Fruit fly (Drosophila melanogaster): ENCODE measurements around the gene Atg18a.
A peak's percentile ranks its signal among the peaks of the same experiment; 100 is the strongest.

Gene Atg18a

dm6 chr3L:8180464-8181137 lies 6.1 kb upstream of the Atg18a start, which contains the start of the genes mthl7 and Uxs (continued):
- TF ChIP-seq gem (tag; optimal IDR thresholded peaks at IDR 0.05) (no peak), CG3407 (GFP tag; optimal IDR thresholded peaks at IDR 0.05) (no peak), Bdp1 (GFP tag; optimal IDR thresholded peaks at IDR 0.05) (no peak), wor (GFP tag; IDR thresholded peaks at IDR 0.05) (no peak), zen2 (GFP tag; IDR thresholded peaks at IDR 0.05; ENCODE audit: partially characterized antibody) (no peak), run (tag; optimal IDR thresholded peaks at IDR 0.05) (no peak), sens-2 (GFP tag; IDR thresholded peaks at IDR 0.05) (no peak), CG10543 (GFP tag; optimal IDR thresholded peaks at IDR 0.05) (no peak), CG1832 (GFP tag; optimal IDR thresholded peaks at IDR 0.05) (no peak), stc (GFP tag; IDR thresholded peaks at IDR 0.05) (no peak), schlank (tag; optimal IDR thresholded peaks at IDR 0.05) (no peak), pzg (GFP tag; optimal IDR thresholded peaks at IDR 0.05) (peak; percentile 70), lola (GFP tag; optimal IDR thresholded peaks at IDR 0.05) (no peak), dysf (GFP tag; IDR thresholded peaks at IDR 0.05) (no peak), CG12659 (GFP tag; optimal IDR thresholded peaks at IDR 0.05) (peak; percentile 1), CG17359 (tag; optimal IDR thresholded peaks at IDR 0.05) (no peak), CG15269 (tag; optimal IDR thresholded peaks at IDR 0.05) (no peak), CG34224 (GFP tag; IDR thresholded peaks at IDR 0.05; ENCODE audit: partially characterized antibody) (peak; percentile 45; the same call in 2 of the 3 replicates), jumu (GFP tag; optimal IDR thresholded peaks at IDR 0.05) (no peak), Vsx1 (GFP tag; optimal IDR thresholded peaks at IDR 0.05) (no peak), Max (GFP tag; optimal IDR thresholded peaks at IDR 0.05) (no peak), scrt (GFP tag; optimal IDR thresholded peaks at IDR 0.05) (no peak), nerfin-2 (GFP tag; IDR thresholded peaks at IDR 0.05; ENCODE audit: partially characterized antibody) (no peak), Deaf1 (tag; optimal IDR thresholded peaks at IDR 0.05) (no peak), CG14710 (tag; optimal IDR thresholded peaks at IDR 0.05) (peak; percentile 4), CG18476 (GFP tag; optimal IDR thresholded peaks at IDR 0.05) (no peak), NfI (GFP tag; optimal IDR thresholded peaks at IDR 0.05) (no peak), CG9609 (GFP tag; optimal IDR thresholded peaks at IDR 0.05) (no peak), her (GFP tag; optimal IDR thresholded peaks at IDR 0.05) (no peak), CG7372 (GFP tag; IDR thresholded peaks at IDR 0.05) (no peak), NFAT (GFP tag; IDR thresholded peaks at IDR 0.05) (no peak), CG10366 (GFP tag; IDR thresholded peaks at IDR 0.05) (no peak), CG7839 (tag; optimal IDR thresholded peaks at IDR 0.05) (no peak), CG12942 (GFP tag; optimal IDR thresholded peaks at IDR 0.05) (no peak), en (GFP tag; optimal IDR thresholded peaks at IDR 0.05) (no peak), shn (GFP tag; optimal IDR thresholded peaks at IDR 0.05) (no peak), ems (GFP tag; optimal IDR thresholded peaks at IDR 0.05) (no peak), CG9437 (GFP tag; optimal IDR thresholded peaks at IDR 0.05) (no peak), CG4424 (GFP tag; optimal IDR thresholded peaks at IDR 0.05) (no peak), CG2199 (GFP tag; IDR thresholded peaks at IDR 0.05) (no peak), dati (GFP tag; IDR thresholded peaks at IDR 0.05) (no peak), CG8944 (GFP tag; optimal IDR thresholded peaks at IDR 0.05) (no peak), CG8765 (GFP tag; IDR thresholded peaks at IDR 0.05) (no peak), CG1602 (GFP tag; optimal IDR thresholded peaks at IDR 0.05) (no peak), CG17912 (GFP tag; optimal IDR thresholded peaks at IDR 0.05) (no peak), Dbx (GFP tag; IDR thresholded peaks at IDR 0.05) (no peak), pan (optimal IDR thresholded peaks at IDR 0.05) (no peak), pan (GFP tag; optimal IDR thresholded peaks at IDR 0.05 in 1 of 2, IDR thresholded peaks at IDR 0.05 in 1 of 2) (no peak), ci (GFP tag; IDR thresholded peaks at IDR 0.05) (no peak), Fer1 (GFP tag; optimal IDR thresholded peaks at IDR 0.05) (no peak), CG13123 (GFP tag; optimal IDR thresholded peaks at IDR 0.05) (no peak)

All from whole organism, embryonic.